Worm (Caenorhabditis elegans): ENCODE results near the gene iff-1.

iff-1 gene

DNA sequence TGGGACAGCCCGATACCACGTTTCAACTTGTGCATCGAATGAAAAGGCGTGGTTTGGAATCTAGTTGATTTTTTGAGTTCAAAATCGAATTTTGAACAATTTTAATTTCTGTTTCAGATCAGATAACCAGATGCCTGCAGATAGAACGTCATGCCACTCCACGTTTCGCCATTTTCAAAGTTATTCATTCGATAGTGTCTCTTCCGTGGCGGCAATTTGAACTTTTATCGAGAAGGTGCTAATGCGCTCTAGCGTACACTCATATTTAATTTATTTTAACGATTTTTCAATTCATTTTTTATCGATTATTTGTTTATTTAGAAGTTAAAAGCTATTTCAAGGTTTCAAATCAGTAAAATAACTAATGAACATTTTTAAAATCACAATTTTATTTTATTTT is 28.9 kb upstream of the iff-1 start:
- TF ChIP-seq W03F9.2 (tag; optimal IDR thresholded peaks at IDR 0.05) (no peak), dao-5 (tag; optimal IDR thresholded peaks at IDR 0.05) (no peak), him-1 (tag; optimal IDR thresholded peaks at IDR 0.05) (no peak)

DNA sequence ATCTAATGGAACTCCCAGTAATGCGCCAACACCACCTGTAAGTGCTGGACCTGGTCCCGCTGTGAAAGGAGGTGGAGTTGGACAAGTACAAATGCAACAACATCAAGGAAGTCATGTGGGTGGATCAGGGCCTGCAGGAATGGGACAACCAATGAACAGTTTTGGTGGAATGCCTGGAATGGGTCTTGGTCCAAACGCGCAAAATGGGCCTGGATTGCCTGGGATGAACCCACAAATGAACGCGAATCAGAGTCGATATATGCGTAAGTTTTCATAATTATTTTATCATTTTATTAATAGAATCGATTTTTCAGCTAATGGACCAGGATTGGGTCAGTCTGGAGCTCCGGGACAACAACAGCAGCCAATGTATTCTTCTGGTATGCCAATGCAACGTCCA is 25.4 kb upstream of the iff-1 start:
- TF ChIP-seq him-1 (tag; optimal IDR thresholded peaks at IDR 0.05) (no peak), dao-5 (tag; optimal IDR thresholded peaks at IDR 0.05) (no peak), W03F9.2 (tag; optimal IDR thresholded peaks at IDR 0.05) (no peak)

DNA sequence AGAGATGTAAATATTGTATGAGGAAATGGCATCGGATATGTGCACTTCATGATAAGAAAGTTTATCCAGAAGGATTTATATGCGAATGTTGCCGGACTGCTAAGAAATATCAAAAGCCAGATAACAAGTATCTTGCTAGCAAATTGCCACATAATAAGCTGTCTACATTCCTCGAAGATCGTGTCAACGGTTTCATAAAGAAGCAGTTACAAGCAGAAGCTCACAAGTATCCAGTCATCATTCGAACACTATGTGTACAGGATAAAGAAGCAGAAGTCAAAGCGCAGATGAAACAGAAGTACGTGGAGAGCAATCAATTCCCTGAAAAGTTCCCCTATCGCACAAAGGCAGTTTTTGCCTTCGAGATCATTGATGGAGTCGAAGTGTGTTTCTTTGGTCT is 23.6 kb upstream of the iff-1 start:
- no peak for TF ChIP-seq dao-5 (tag; optimal IDR thresholded peaks at IDR 0.05)
- no peak for TF ChIP-seq him-1 (tag; optimal IDR thresholded peaks at IDR 0.05)
- no peak for TF ChIP-seq W03F9.2 (tag; optimal IDR thresholded peaks at IDR 0.05)

DNA sequence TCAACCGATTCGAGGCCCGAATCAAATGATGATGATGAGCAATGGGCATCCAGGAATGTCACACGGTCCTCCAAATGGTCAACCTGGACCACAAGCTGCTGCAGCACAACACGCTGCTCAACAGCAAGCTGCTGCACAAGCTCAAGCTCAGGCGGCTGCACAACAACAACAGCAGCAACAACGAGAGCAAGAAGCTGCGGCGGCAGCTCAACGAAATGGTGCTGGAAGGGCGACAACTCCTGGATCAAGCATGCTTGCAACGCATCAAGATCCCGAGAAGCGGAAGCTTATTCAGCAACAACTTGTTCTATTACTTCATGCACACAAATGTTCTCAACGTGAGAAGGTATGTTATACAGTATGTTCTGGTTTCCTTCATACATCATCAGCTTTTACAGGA is 21.0 kb upstream of the iff-1 start:
- no peak for TF ChIP-seq him-1 (tag; optimal IDR thresholded peaks at IDR 0.05)
- TF ChIP-seq dao-5 (tag; optimal IDR thresholded peaks at IDR 0.05): no peak
- no peak for TF ChIP-seq W03F9.2 (tag; optimal IDR thresholded peaks at IDR 0.05)

DNA sequence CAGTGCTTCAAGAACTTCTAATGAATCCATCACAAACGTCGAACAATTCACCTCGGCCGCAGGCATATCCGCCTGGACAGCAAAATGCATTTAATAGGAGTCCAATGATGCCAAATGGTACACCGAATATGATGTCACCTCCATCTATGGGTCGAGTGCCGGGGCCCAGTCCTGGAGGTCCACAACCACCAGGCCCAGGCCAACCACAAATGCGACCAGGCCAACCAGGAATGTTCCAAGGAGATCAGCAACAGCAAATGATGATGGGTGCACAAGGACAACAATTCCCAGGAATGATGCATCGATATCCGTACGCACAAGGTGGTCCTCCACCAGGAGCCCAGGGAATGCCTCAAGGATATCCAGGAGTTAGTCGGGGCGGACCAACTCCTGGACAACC is 20.1 kb upstream of the iff-1 start:
- TF ChIP-seq W03F9.2 (tag; optimal IDR thresholded peaks at IDR 0.05): no peak
- no peak for TF ChIP-seq dao-5 (tag; optimal IDR thresholded peaks at IDR 0.05)
- no peak for TF ChIP-seq him-1 (tag; optimal IDR thresholded peaks at IDR 0.05)

DNA sequence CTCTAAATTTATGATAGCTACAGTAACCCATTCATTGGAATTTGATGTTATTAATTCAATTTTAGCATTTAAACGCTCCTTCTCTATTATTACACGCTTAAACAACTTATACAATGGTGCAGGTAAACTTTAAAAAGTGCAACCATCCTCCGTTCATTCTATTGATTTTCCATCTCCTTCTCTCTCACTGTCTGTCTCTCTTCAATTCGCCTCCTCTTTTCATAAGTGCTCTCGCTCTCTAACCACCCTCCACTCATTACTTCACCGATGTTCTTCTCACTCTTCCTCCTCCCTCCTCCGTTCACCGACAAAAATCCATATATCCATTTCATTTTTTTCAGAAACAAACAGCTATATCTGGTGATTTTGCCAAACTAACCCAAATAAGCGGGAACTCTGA is 19.2 kb upstream of the iff-1 start, which contains the start of gene cbp-1:
Gene cbp-1 (plus strand): TSS at position 335 of the 400 bp plus-strand sequence.
- TF ChIP-seq W03F9.2 (tag; optimal IDR thresholded peaks at IDR 0.05) (no peak), dao-5 (tag; optimal IDR thresholded peaks at IDR 0.05) (no peak), him-1 (tag; optimal IDR thresholded peaks at IDR 0.05) (no peak)

DNA sequence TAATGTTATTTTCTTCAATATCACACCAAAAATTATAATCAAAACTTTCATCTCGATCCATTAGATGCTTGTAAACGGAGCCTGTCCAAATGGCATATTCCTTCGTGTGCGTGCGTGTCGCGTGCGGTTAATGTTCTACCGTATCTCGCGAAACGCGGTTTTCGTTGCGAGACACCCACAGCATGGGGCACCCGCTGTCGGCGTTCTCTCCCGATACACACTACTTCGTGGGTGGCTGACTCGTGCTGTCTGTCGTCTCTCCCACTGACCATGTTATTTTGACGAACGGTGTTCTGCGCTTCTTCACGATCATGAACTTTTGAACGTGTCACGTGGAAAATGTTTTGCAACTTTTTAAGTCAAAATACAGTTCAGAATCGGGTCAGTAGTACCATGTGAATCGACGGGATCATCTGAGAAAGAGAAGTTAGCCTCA is 18.5 kb upstream of the iff-1 start:
- TF ChIP-seq W03F9.2 (tag; optimal IDR thresholded peaks at IDR 0.05) (peak; percentile 93), dao-5 (tag; optimal IDR thresholded peaks at IDR 0.05) (peak; percentile 40), him-1 (tag; optimal IDR thresholded peaks at IDR 0.05) (peak; percentile 89)

DNA sequence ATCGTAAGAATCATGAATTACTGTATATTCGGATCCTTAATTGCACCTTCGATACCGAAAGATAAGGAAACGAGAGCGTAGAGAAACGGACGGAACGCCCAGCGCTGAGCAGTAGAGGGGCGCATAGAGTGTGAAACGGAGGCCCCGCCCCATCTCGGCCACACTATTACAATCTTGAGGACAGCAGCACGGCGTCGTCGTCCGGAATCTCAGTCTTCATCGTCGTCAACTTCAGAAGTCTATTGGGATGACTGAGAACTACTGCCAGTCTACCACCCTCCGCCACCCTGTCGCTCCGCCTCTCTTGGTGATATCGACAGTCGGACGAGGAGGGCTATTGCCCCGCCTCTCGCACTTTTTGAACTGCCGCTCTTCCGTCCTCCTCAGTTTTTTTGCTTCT is 17.7 kb upstream of the iff-1 start:
- no peak for TF ChIP-seq W03F9.2 (tag; optimal IDR thresholded peaks at IDR 0.05)
- TF ChIP-seq him-1 (tag; optimal IDR thresholded peaks at IDR 0.05): no peak
- TF ChIP-seq dao-5 (tag; optimal IDR thresholded peaks at IDR 0.05): no peak

DNA sequence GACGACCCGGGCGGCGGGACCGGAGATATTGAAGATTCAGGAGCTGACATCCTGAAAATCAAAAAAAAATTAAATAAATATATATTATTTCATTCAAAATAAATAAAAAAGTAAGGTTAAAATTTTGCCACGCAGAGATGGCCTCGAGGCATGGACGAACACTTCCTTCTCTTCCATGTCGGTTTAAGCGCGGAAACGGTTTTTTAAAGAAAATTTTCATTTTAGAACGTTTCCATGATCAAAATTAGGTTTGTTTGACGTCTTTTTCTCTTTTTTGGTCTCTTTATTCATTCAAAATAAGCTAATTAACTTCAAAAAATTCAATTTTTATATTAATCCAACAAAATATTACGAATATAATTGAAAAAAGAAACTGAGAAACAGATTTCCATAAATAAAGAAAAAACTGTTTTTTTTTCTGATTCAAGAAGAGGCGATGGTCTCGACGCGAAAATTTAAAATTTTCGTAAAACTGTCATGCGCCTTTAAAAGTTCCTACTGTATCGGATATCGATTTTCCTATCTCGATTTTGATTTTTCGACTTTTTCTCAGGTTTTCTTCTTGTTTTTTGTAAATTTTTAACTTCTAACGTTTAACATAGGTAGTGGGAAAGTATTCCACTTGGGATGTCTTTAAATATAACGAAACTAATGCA is 15.2 kb upstream of the iff-1 start, which contains the start of gene gcc-2:
Gene gcc-2 (minus strand): TSS at position 51 of the 656 bp plus-strand sequence.
- TF ChIP-seq W03F9.2 (tag; optimal IDR thresholded peaks at IDR 0.05): peak; percentile 29
- TF ChIP-seq him-1 (tag; optimal IDR thresholded peaks at IDR 0.05): no peak
- no peak for TF ChIP-seq dao-5 (tag; optimal IDR thresholded peaks at IDR 0.05)

DNA sequence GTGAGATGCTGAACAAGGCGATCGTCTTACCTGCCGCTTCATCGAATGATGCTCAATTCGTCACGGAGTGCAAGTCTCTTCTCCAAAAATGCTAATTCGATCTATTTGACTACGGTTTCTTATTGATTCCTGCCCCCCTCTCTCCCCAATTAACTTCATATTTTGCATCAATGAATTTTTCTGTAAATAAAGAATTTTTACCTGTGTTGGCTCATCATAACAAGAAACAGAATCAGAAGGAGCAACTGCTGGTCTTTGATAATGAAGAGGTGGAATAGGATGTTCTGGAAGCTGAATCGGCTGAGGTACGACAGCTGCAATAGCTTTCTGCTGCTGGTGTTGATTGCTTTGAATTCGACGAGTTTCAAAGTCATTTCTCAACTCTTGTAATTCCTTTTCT is 13.2 kb upstream of the iff-1 start:
- TF ChIP-seq W03F9.2 (tag; optimal IDR thresholded peaks at IDR 0.05): no peak
- no peak for TF ChIP-seq him-1 (tag; optimal IDR thresholded peaks at IDR 0.05)
- TF ChIP-seq dao-5 (tag; optimal IDR thresholded peaks at IDR 0.05): no peak

DNA sequence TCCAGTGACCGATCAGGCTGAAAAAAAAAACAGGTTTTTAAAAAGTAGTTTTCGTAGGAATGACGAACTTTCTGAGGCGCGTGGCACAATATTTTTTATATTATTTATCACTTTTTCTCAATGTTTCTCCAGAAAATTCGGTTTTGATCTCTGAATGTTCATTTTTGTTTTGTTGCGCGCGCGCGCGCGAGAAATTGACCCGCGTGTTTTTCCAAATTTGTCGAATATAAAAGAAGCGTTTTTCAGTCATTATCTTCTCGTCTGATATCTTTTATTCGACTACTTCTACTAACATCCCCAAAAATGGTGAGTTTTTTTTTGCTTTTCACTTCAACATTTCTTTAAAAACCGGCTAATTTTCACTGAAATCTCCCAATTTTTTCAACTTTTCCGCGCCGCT is 11.9 kb upstream of the iff-1 start, which contains the start of gene rmd-1:
Gene rmd-1 (plus strand): TSS at position 247 of the 400 bp plus-strand sequence.
- no peak for TF ChIP-seq dao-5 (tag; optimal IDR thresholded peaks at IDR 0.05)
- no peak for TF ChIP-seq him-1 (tag; optimal IDR thresholded peaks at IDR 0.05)
- TF ChIP-seq W03F9.2 (tag; optimal IDR thresholded peaks at IDR 0.05): no peak

DNA sequence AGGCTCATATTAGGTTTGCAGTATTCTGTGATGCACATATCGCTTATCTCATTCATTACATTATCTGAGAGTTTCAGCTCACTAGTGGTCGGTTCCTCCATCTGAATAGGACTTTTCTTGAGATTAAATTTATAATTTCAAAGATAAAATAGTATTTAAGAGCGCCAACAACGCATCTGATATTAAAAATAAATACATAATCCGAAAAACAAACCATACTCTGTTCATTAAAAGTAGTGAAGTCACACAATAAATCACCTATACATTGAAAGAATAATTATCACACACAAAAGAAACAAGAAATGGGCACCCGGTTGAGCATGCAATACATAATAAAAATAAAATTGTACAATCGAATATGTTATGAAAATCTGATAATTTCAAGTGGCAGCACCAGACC is 10.4 kb upstream of the iff-1 start, which contains the start of gene vps-53:
Gene vps-53 (minus strand): TSS at position 101 of the 400 bp plus-strand sequence.
- no peak for TF ChIP-seq him-1 (tag; optimal IDR thresholded peaks at IDR 0.05)
- no peak for TF ChIP-seq W03F9.2 (tag; optimal IDR thresholded peaks at IDR 0.05)
- TF ChIP-seq dao-5 (tag; optimal IDR thresholded peaks at IDR 0.05): no peak

DNA sequence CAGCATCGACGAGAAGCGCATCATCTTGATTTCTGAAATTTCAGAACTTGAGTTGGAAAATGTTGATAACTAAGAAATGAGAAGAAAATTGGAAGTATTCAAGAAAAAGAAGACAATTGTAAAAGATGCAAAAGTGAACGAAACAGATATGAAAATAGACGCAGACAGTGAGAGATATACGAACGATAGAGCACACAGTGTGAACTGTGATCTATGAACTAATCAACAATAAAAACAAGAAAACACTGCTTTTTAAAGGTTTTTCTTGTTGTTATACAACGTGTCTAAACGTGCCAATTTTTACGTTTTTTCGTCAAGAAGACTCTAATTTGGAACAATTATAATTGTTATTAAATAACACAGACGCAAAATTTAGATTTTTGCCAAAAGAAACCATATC is 5.9 kb upstream of the iff-1 start, which contains the start of gene ech-6:
Gene ech-6 (minus strand): TSS at position 32 of the 400 bp plus-strand sequence.
- TF ChIP-seq dao-5 (tag; optimal IDR thresholded peaks at IDR 0.05) (no peak), W03F9.2 (tag; optimal IDR thresholded peaks at IDR 0.05) (no peak), him-1 (tag; optimal IDR thresholded peaks at IDR 0.05) (no peak)

DNA sequence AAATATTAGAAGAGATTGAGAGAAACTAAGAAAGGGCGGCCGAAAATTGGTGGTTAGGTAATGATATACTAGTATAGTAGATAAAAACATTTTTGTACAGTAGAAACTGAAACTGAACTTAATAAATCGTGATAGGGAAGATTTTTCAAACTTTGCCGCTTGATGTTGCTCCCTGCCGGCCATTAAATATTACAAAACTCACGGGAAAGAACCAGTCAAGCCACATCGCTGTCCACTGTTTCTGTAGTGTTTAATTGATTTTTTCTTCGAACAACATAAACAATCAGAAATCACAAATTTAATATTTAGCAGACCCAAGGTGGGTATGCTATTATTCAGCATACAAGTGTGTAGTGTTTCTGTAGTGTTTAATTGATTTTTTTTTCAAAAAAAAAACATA is 4.1 kb upstream of the iff-1 start, which contains the start of gene T05G5.5:
Gene T05G5.5 (minus strand): TSS at position 359 of the 400 bp plus-strand sequence.
- TF ChIP-seq W03F9.2 (tag; optimal IDR thresholded peaks at IDR 0.05): no peak
- TF ChIP-seq dao-5 (tag; optimal IDR thresholded peaks at IDR 0.05): no peak
- TF ChIP-seq him-1 (tag; optimal IDR thresholded peaks at IDR 0.05): no peak

DNA sequence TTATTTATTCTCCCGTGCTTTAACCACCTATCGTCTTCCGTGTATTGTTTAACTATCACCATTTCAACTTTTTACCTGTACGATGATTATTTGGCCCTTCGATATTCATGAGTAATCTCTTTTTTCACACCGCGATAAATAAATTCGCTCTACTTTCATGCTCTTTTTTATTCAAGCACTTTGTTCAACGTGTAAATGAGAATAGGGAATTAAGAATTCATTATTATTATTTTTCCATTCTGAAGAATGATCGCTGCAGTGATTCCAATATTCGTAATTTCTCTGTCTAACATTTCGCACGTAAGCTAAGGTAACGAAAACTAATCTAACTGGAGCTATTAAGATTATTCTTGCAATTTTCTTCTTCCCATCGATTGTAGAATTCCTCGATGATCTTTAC is 1.7 kb upstream of the iff-1 start, which contains the start of gene T05G5.4:
Gene T05G5.4 (plus strand): TSS at position 241 of the 400 bp plus-strand sequence.
- no peak for TF ChIP-seq dao-5 (tag; optimal IDR thresholded peaks at IDR 0.05)
- TF ChIP-seq W03F9.2 (tag; optimal IDR thresholded peaks at IDR 0.05): no peak
- no peak for TF ChIP-seq him-1 (tag; optimal IDR thresholded peaks at IDR 0.05)
